Fruit fly (Drosophila melanogaster) whole organism, wandering third instar larva: ENCODE measurements around the gene pyd.

Experiments
- Abd-B ChIP-seq: fragments of >200 bp; optimal IDR thresholded peaks from 2 replicates; lab custom pipeline; 2017; ENCODE audit warnings: missing biosample characterization, missing genetic modification characterization
- CG9705 ChIP-seq: fragments of 200-800 bp; sonication (Bioruptor generic); optimal IDR thresholded peaks from 2 replicates; lab custom pipeline; 2018; ENCODE audit warnings: missing biosample characterization, mild to moderate bottlenecking, missing genetic modification characterization
- CrebA ChIP-seq: fragments of 200-800 bp; sonication (Bioruptor generic); optimal IDR thresholded peaks from 2 replicates; lab custom pipeline; 2016; ENCODE audit warnings: missing biosample characterization, mild to moderate bottlenecking, missing genetic modification characterization, borderline replicate concordance
- GATAd ChIP-seq: sonication (Bioruptor generic); optimal IDR thresholded peaks from 2 replicates; lab custom pipeline; 2016; ENCODE audit warnings: missing biosample characterization, missing genetic modification characterization
- br ChIP-seq: fragments of 200-800 bp; sonication (Bioruptor generic); optimal IDR thresholded peaks from 2 replicates; lab custom pipeline; 2016; ENCODE audit warnings: missing biosample characterization, missing genetic modification characterization
- dl ChIP-seq, 2 experiments: fragments of 175-275, 200-275 bp in 1 of 2; fragments of 200-275 bp in 1 of 2; sonication (Bioruptor generic); optimal IDR thresholded peaks; lab custom pipeline; 2018; ENCODE audit warnings: mild to moderate bottlenecking in 2 of 2, missing biosample characterization in 2 of 2, missing genetic modification characterization in 2 of 2, moderate library complexity in 2 of 2; ENCODE audit not compliant: partially characterized antibody in 2 of 2, insufficient read depth in 1 of 2
- psq ChIP-seq: fragments of 200-800 bp; sonication (Bioruptor generic); optimal IDR thresholded peaks from 3 replicates; lab custom pipeline; 2017; ENCODE audit warnings: missing biosample characterization, mild to moderate bottlenecking, missing genetic modification characterization, moderate library complexity
- usp ChIP-seq: fragments of >200 bp; optimal IDR thresholded peaks from 2 replicates; lab custom pipeline; 2017; ENCODE audit warnings: missing biosample characterization, missing genetic modification characterization
- woc ChIP-seq: sonication (Bioruptor generic); optimal IDR thresholded peaks from 2 replicates; lab custom pipeline; 2016; ENCODE audit warnings: missing biosample characterization, mild to moderate bottlenecking, missing genetic modification characterization

- TF ChIP-seq br (GFP tag; lab: Kevin White, UChicago) (no peak), psq (GFP tag; lab: Kevin White, UChicago) (no peak), dl (GFP tag; optimal IDR thresholded peaks at IDR 0.05; lab: Kevin White, UChicago; ENCODE audit: insufficient read depth in 1 of 2, partially characterized antibody in 2 of 2) (no peak), usp (GFP tag; lab: Kevin White, UChicago) (no peak), CG9705 (GFP tag; lab: Kevin White, UChicago) (no peak), CrebA (GFP tag; lab: Kevin White, UChicago) (no peak), woc (GFP tag; lab: Kevin White, UChicago) (no peak), GATAd (no peak), Abd-B (GFP tag; lab: Kevin White, UChicago) (no peak)
Measured at dm6 chr3R:8799866-8800265, 131.8 kb downstream of the pyd start.
